Worm (Caenorhabditis elegans) whole organism, mixed stage, embryonic: ENCODE data around the gene ZC239.21.

Experiments
- M03D4.4 ChIP-seq: sonication (generic microtip); optimal IDR thresholded peaks from 2 replicates; lab custom pipeline; 2017; ENCODE audit warnings: mild to moderate bottlenecking, missing genetic modification characterization, missing compliant biosample characterization
- bed-3 ChIP-seq: fragments of 200-800 bp; sonication (Bioruptor generic); optimal IDR thresholded peaks from 3 replicates; lab custom pipeline; 2018; ENCODE audit warnings: mild to moderate bottlenecking, missing genetic modification characterization, moderate library complexity, missing compliant biosample characterization
- blmp-1 ChIP-seq: fragments of 150-350 bp; optimal IDR thresholded peaks from 2 replicates; lab custom pipeline; 2014; ENCODE audit warnings: missing biosample characterization, missing genetic modification characterization
- ceh-43 ChIP-seq: fragments of 200-800 bp; sonication (Bioruptor generic); optimal IDR thresholded peaks from 2 replicates; lab custom pipeline; 2018; ENCODE audit warnings: mild to moderate bottlenecking, missing genetic modification characterization, moderate library complexity, missing compliant biosample characterization
- ceh-83 ChIP-seq: fragments of 200-800 bp; sonication (Bioruptor generic); optimal IDR thresholded peaks from 2 replicates; lab custom pipeline; 2018; ENCODE audit warnings: mild to moderate bottlenecking, missing genetic modification characterization, missing compliant biosample characterization
- cnd-1 ChIP-seq: fragments of 200-800 bp; sonication (Bioruptor generic); optimal IDR thresholded peaks from 2 replicates; lab custom pipeline; 2018; ENCODE audit warnings: mild to moderate bottlenecking, missing genetic modification characterization, missing compliant biosample characterization
- elt-1 ChIP-seq: sonication (generic microtip); optimal IDR thresholded peaks from 2 replicates; lab custom pipeline; 2017; ENCODE audit warnings: missing genetic modification characterization, mild to moderate bottlenecking, missing compliant biosample characterization, antibody characterized with exemption, moderate library complexity, borderline replicate concordance; ENCODE audit not compliant: insufficient read depth
- elt-3 ChIP-seq: fragments of 150-350 bp; optimal IDR thresholded peaks from 2 replicates; lab custom pipeline; 2014; ENCODE audit warnings: missing biosample characterization, missing genetic modification characterization
- flh-1 ChIP-seq: fragments of 200-800 bp; sonication (Bioruptor generic); optimal IDR thresholded peaks from 2 replicates; lab custom pipeline; 2018; ENCODE audit warnings: mild to moderate bottlenecking, missing genetic modification characterization, moderate library complexity, missing compliant biosample characterization
- ham-2 ChIP-seq: fragments of 200-800 bp; sonication (Bioruptor generic); optimal IDR thresholded peaks from 2 replicates; lab custom pipeline; 2018; ENCODE audit warnings: mild to moderate bottlenecking, missing genetic modification characterization, missing compliant biosample characterization
- hlh-1 ChIP-seq: fragments of 150-350 bp; optimal IDR thresholded peaks from 2 replicates; lab custom pipeline; 2014; ENCODE audit warnings: missing biosample characterization, missing genetic modification reagents, missing genetic modification characterization
- lin-13 ChIP-seq: fragments of 150-350 bp; optimal IDR thresholded peaks from 2 replicates; lab custom pipeline; 2014; ENCODE audit warnings: missing biosample characterization, missing genetic modification characterization
- lin-32 ChIP-seq: fragments of 200-800 bp; sonication (Bioruptor generic); optimal IDR thresholded peaks from 2 replicates; lab custom pipeline; 2018; ENCODE audit warnings: mild to moderate bottlenecking, missing genetic modification characterization, missing compliant biosample characterization
- lsy-2 ChIP-seq: fragments of 150-350 bp; optimal IDR thresholded peaks from 2 replicates; lab custom pipeline; 2014; ENCODE audit warnings: missing biosample characterization, missing genetic modification characterization
- mab-5 ChIP-seq: fragments of 150-350 bp; optimal IDR thresholded peaks from 2 replicates; lab custom pipeline; 2014; ENCODE audit warnings: missing biosample characterization, missing genetic modification characterization
- mls-2 ChIP-seq: sonication (generic microtip); optimal IDR thresholded peaks from 2 replicates; lab custom pipeline; 2016; ENCODE audit warnings: mild to moderate bottlenecking, missing genetic modification characterization, moderate library complexity, missing compliant biosample characterization
- nhr-12 ChIP-seq: fragments of 150-350 bp; optimal IDR thresholded peaks from 2 replicates; lab custom pipeline; 2014; ENCODE audit warnings: missing biosample characterization, missing genetic modification characterization
- nhr-2 ChIP-seq: fragments of 150-350 bp; optimal IDR thresholded peaks from 2 replicates; lab custom pipeline; 2014; ENCODE audit warnings: missing biosample characterization, missing genetic modification characterization
- nhr-28 ChIP-seq: fragments of 150-350 bp; optimal IDR thresholded peaks from 2 replicates; lab custom pipeline; 2014; ENCODE audit warnings: missing biosample characterization, missing genetic modification characterization
- nhr-76 ChIP-seq: sonication (generic microtip); optimal IDR thresholded peaks from 2 replicates; lab custom pipeline; 2017; ENCODE audit warnings: missing biosample characterization, missing genetic modification characterization
- pha-4 ChIP-seq: fragments of 150-350 bp; optimal IDR thresholded peaks from 2 replicates; lab custom pipeline; 2018; ENCODE audit warnings: missing biosample characterization, missing genetic modification reagents, missing genetic modification characterization
- sptf-1 ChIP-seq: sonication (generic microtip); optimal IDR thresholded peaks from 2 replicates; lab custom pipeline; 2017; ENCODE audit warnings: mild to moderate bottlenecking, missing genetic modification characterization, moderate library complexity, missing compliant biosample characterization
- tbx-8 ChIP-seq: fragments of 200-800 bp; sonication (Bioruptor generic); optimal IDR thresholded peaks from 2 replicates; lab custom pipeline; 2018; ENCODE audit warnings: mild to moderate bottlenecking, missing genetic modification characterization, moderate library complexity, missing compliant biosample characterization
- unc-120 ChIP-seq: sonication (generic microtip); optimal IDR thresholded peaks from 2 replicates; lab custom pipeline; 2017; ENCODE audit warnings: missing genetic modification characterization, missing compliant biosample characterization; ENCODE audit not compliant: poor library complexity, severe bottlenecking
- unc-39 ChIP-seq: fragments of 150-350 bp; optimal IDR thresholded peaks from 2 replicates; lab custom pipeline; 2014; ENCODE audit warnings: missing biosample characterization, missing genetic modification characterization
- unc-62 ChIP-seq: fragments of 150-350 bp; optimal IDR thresholded peaks from 2 replicates; lab custom pipeline; 2014; ENCODE audit warnings: missing biosample characterization, missing genetic modification reagents, missing genetic modification characterization
- zip-8 ChIP-seq: fragments of 150-350 bp; optimal IDR thresholded peaks from 2 replicates; lab custom pipeline; 2014; ENCODE audit warnings: missing biosample characterization, missing genetic modification characterization

The ZC239.21 gene

DNA sequence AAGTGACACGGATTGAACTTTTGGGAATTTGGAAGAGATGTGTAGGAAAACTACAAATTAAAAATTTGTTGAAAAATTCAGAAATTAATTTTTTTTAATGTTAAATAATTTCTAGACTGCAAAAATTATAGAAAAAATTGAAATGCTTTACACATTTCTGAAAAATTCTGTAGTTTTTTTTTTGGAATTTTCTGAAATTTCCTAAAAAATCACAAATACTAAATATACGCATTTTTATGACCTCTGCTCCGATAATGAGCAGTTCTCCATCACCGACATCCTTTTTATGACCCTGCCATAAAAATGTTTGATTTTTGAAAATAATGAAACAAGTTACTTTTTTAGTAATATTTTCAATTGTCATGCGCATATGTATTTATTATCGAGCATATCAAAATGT is 38.0 kb downstream of the ZC239.21 start:
- TF ChIP-seq unc-62 (GFP tag; lab: Kevin White, UChicago) (no peak), flh-1 (GFP tag; lab: Kevin White, UChicago) (no peak), nhr-2 (no peak), nhr-76 (tag; lab: Kevin White, UChicago) (no peak), elt-3 (tag; lab: Kevin White, UChicago) (no peak), nhr-28 (tag; lab: Kevin White, UChicago) (no peak), sptf-1 (tag; lab: Kevin White, UChicago) (no peak), lin-32 (no peak), zip-8 (tag; lab: Kevin White, UChicago) (no peak), unc-39 (no peak), mab-5 (no peak), pha-4 (tag; lab: Kevin White, UChicago) (no peak), ceh-43 (GFP tag; lab: Kevin White, UChicago) (no peak), mls-2 (no peak), M03D4.4 (tag; lab: Kevin White, UChicago) (no peak), bed-3 (GFP tag; lab: Kevin White, UChicago) (no peak), elt-1 (tag; lab: Kevin White, UChicago) (no peak)

DNA sequence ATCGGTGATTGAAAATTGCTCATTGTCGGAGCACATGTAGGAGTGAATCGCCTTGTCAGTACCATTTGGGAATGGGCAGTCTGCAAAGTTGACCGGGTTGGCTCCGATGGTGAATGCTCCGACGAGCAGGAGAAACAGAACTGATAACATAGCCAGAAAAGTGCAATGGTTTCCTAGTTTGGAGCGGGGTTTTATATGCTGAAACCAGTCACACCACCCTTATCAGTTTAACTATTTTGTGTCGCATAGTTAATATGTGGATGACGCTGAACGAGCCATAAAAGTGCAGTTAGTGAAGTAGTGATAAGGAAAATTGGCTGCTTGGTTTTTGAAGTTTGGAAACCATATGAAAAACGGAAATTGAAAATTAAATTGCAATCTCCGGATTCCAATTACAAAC is 39.1 kb downstream of the ZC239.21 start, which contains the start of gene C17F4.7:
TSS of gene C17F4.7 (minus strand) at position 180 of the 400 bp plus-strand sequence.
- TF ChIP-seq tbx-8 (GFP tag; lab: Kevin White, UChicago) (no peak), sptf-1 (tag; lab: Kevin White, UChicago) (no peak), M03D4.4 (tag; lab: Kevin White, UChicago) (no peak), nhr-76 (tag; lab: Kevin White, UChicago) (no peak), blmp-1 (tag; lab: Kevin White, UChicago) (no peak), ceh-43 (GFP tag; lab: Kevin White, UChicago) (no peak), zip-8 (tag; lab: Kevin White, UChicago) (no peak), unc-120 (tag; lab: Kevin White, UChicago) (no peak), nhr-12 (tag; lab: Kevin White, UChicago) (no peak), unc-62 (GFP tag; lab: Kevin White, UChicago) (no peak)

DNA sequence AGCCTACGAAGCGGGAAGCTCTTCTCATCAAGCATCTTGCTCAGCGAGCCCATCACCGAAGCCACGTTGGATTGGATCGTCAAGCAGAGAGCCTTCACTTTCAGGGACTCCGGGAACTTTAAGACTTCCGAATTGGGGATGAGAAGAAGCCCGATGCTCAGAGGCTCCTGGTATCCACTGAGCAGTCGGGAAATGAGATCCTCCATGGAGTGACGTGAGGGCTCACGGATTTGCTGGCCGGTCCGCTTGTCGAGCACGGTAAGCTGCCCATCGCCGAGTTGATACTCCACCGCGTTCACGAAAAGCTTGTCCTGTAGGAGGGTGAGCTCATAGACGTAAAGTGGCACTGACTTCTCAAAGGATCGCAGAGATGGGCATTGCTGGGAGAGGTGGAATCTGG is 40.8 kb downstream of the ZC239.21 start:
- TF ChIP-seq blmp-1 (tag; lab: Kevin White, UChicago), result no peak
- TF ChIP-seq lsy-2, result no peak
- no peak for TF ChIP-seq M03D4.4 (tag; lab: Kevin White, UChicago)
- TF ChIP-seq sptf-1 (tag; lab: Kevin White, UChicago), result no peak
- TF ChIP-seq nhr-2, result no peak
- TF ChIP-seq lin-13 (tag; lab: Kevin White, UChicago), result no peak
- no peak for TF ChIP-seq unc-39

DNA sequence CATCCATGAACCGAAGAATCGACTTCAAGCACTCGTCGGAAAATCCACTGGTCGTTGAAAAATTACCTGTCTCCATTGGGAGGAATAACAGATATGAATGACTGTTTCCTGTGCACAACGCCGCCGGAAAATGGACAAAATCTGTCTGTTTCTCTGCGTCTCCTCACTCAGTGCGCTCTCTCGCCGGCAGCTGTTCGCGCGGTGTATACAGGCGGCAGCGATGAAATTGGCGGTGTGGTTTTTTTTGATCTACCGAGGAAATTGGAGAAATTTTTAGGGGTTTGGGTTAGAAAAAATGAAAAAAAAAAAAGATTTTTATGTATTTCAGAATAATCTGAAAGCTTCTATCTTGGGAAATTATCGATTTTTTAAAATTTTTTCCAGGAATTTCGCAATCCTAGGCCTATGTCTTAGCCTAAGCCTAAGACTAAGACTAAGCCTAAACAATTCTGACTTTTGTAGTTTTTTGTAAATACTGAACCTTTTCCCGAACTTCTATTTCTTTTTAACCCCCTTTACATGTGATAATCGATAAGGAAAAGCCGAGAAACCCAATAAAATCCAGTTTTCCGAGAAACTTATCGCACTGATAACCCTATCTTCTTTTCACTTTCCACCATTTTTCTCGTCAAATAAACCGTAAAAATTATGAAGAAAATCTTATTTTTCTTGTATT is 41.4 kb downstream of the ZC239.21 start, which contains the start of the genes fbxc-50 and C17F4.2:
TSS of gene fbxc-50 (minus strand) at position 81 of the 676 bp plus-strand sequence.
TSS of gene C17F4.2 (plus strand) at position 626 of the 676 bp plus-strand sequence.
- TF ChIP-seq unc-120 (tag; lab: Kevin White, UChicago) (no peak), lin-13 (tag; lab: Kevin White, UChicago) (no peak), hlh-1 (tag; lab: Kevin White, UChicago) (peak; percentile 35), ceh-83 (GFP tag; lab: Kevin White, UChicago) (no peak)

DNA sequence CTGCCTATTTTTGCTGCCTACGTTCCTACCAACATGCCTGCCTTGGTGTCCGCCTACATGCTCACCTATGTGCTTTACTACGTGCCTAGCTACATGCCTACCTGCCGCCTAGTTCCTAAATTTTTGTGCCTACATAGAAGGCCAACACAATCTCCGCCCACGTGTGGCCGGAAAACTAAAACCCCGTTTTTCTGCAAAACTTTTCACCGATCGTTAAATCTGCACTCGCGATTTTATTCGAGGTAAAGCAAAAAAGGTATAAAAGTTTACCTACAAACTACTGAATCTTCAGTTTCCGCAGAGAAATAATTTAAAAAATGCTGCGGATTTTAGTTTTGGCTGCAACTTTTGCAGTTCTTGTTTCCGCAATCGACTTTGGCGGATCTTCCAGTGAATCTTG is 42.7 kb downstream of the ZC239.21 start, which contains the start of gene clec-124:
TSS of gene clec-124 (plus strand) at position 301 of the 400 bp plus-strand sequence.
- TF ChIP-seq bed-3 (GFP tag; lab: Kevin White, UChicago) (no peak), elt-3 (tag; lab: Kevin White, UChicago) (no peak), nhr-28 (tag; lab: Kevin White, UChicago) (no peak), ham-2 (GFP tag; lab: Kevin White, UChicago) (no peak), cnd-1 (tag; lab: Kevin White, UChicago) (no peak)

DNA sequence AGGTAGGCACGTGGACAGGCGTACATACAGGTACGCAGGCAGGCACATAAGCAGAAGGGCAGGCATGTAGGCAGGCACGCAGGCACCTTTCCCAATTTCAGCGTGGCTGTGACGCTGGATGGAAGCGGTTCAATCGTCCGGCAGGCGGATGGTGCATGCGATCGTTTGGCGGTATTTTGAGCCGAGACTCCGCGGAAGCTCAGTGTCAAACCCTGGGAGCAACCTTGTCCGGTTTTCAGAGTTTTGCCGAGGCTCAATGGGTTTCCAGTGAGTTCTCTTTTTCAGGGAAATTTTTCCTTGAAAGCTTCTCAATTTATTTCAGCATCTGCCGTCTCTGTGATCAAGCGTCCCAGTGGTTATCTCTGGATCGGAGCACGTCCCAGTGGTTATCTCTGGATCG is 43.5 kb downstream of the ZC239.21 start:
- no peak for TF ChIP-seq unc-39
- TF ChIP-seq ceh-83 (GFP tag; lab: Kevin White, UChicago), result no peak
